Worm (Caenorhabditis elegans) whole organism, young adult: ENCODE measurements around the gene srx-63.

Experiments used
- B0261.1 ChIP-seq: sonication (generic microtip); optimal IDR thresholded peaks from 2 replicates; lab custom pipeline; 2016; ENCODE audit warnings: mild to moderate bottlenecking, missing genetic modification characterization, moderate library complexity, missing compliant biosample characterization
- B0336.3 ChIP-seq: fragments of 200-800 bp; sonication (Bioruptor generic); IDR thresholded peaks from 2 replicates; pipeline ENCODE4 v1.3.6; 2022; ENCODE audit warnings: missing genetic modification characterization, missing compliant biosample characterization
- F10E7.11 ChIP-seq: sonication (generic microtip); optimal IDR thresholded peaks from 2 replicates; lab custom pipeline; 2017; ENCODE audit warnings: mild to moderate bottlenecking, missing genetic modification characterization, moderate library complexity, missing compliant biosample characterization
- F23B12.7 ChIP-seq: sonication (generic microtip); optimal IDR thresholded peaks from 2 replicates; lab custom pipeline; 2017; ENCODE audit warnings: missing genetic modification characterization, mild to moderate bottlenecking, missing compliant biosample characterization, antibody characterized with exemption, moderate library complexity; ENCODE audit not compliant: insufficient read depth
- F33H1.4 ChIP-seq: fragments of 200-800 bp; sonication (Bioruptor generic); IDR thresholded peaks from 2 replicates; pipeline ENCODE4 v1.3.6; 2022; ENCODE audit warnings: missing genetic modification reagents, missing genetic modification characterization, missing compliant biosample characterization
- F39B2.1 ChIP-seq: fragments of 200-800 bp; sonication (Bioruptor generic); IDR thresholded peaks from 2 replicates; pipeline ENCODE4 v1.3.6; 2022; ENCODE audit warnings: missing genetic modification reagents, missing genetic modification characterization, missing compliant biosample characterization
- Y56A3A.18 ChIP-seq: fragments of 200-800 bp; sonication (Bioruptor generic); IDR thresholded peaks from 2 replicates; pipeline ENCODE4 v1.3.6; 2022; ENCODE audit warnings: missing genetic modification reagents, missing genetic modification characterization, missing compliant biosample characterization
- Y67H2A.10 ChIP-seq: fragments of 200-800 bp; sonication (Bioruptor generic); conservative IDR thresholded peaks from 2 replicates; pipeline ENCODE4 v1.3.6; 2022; ENCODE audit warnings: missing genetic modification reagents, missing genetic modification characterization, missing compliant biosample characterization
- Y79H2A.3 ChIP-seq: fragments of 200-800 bp; sonication (Bioruptor generic); conservative IDR thresholded peaks from 2 replicates; pipeline ENCODE4 v1.3.6; 2022; ENCODE audit warnings: missing genetic modification reagents, missing genetic modification characterization, missing compliant biosample characterization
- Y95B8A.8 ChIP-seq: fragments of 200-800 bp; sonication (Bioruptor generic); IDR thresholded peaks from 2 replicates; pipeline ENCODE4 v1.3.6; 2022; ENCODE audit warnings: missing genetic modification reagents, missing genetic modification characterization, missing compliant biosample characterization
- ama-1 ChIP-seq, 3 experiments: fragments of 150-350 bp in 1 of 3; sonication (generic microtip) in 2 of 3; optimal IDR thresholded peaks; 2 replicates each; lab custom pipeline; 2014 to 2018; ENCODE audit warnings: missing biosample characterization in 2 of 3, missing genetic modification characterization in 2 of 3, missing genetic modification reagents in 2 of 3
- aptf-2 ChIP-seq: fragments of 200-800 bp; sonication (Bioruptor generic); conservative IDR thresholded peaks from 2 replicates; pipeline ENCODE4 v1.3.6; 2022; ENCODE audit warnings: missing genetic modification reagents, missing genetic modification characterization, missing compliant biosample characterization
- aptf-3 ChIP-seq: fragments of 200-800 bp; sonication (Bioruptor generic); IDR thresholded peaks from 2 replicates; pipeline ENCODE4 v1.3.6; 2022; ENCODE audit warnings: missing genetic modification characterization, missing compliant biosample characterization
- attf-3 ChIP-seq: fragments of 200-800 bp; sonication (Bioruptor generic); conservative IDR thresholded peaks from 2 replicates; pipeline ENCODE4 v1.3.6; 2022; ENCODE audit warnings: missing genetic modification reagents, missing genetic modification characterization, missing compliant biosample characterization
- cebp-2 ChIP-seq: fragments of 200-800 bp; sonication (Bioruptor generic); IDR thresholded peaks from 2 replicates; pipeline ENCODE4 v1.3.6; 2022; ENCODE audit warnings: missing genetic modification characterization, missing compliant biosample characterization
- ceh-27 ChIP-seq: fragments of 200-800 bp; sonication (Bioruptor generic); optimal IDR thresholded peaks from 2 replicates; lab custom pipeline; 2018; ENCODE audit warnings: mild to moderate bottlenecking, missing genetic modification characterization, moderate library complexity, missing compliant biosample characterization
- ceh-91 ChIP-seq: fragments of 200-800 bp; sonication (Bioruptor generic); IDR thresholded peaks from 2 replicates; pipeline ENCODE4 v1.3.6; 2022; ENCODE audit warnings: missing genetic modification reagents, missing genetic modification characterization, missing compliant biosample characterization
- egl-18 ChIP-seq: fragments of 200-800 bp; sonication (Bioruptor generic); IDR thresholded peaks from 2 replicates; pipeline ENCODE4 v1.3.6; 2022; ENCODE audit warnings: missing genetic modification reagents, missing genetic modification characterization, missing compliant biosample characterization
- fkh-3 ChIP-seq: sonication (generic microtip); optimal IDR thresholded peaks from 2 replicates; lab custom pipeline; 2016; ENCODE audit warnings: mild to moderate bottlenecking, missing genetic modification characterization, missing compliant biosample characterization
- gei-17 ChIP-seq: fragments of 200-800 bp; sonication (Bioruptor generic); optimal IDR thresholded peaks from 2 replicates; lab custom pipeline; 2018; ENCODE audit warnings: mild to moderate bottlenecking, missing genetic modification characterization, missing compliant biosample characterization
- hlh-12 ChIP-seq: sonication (generic microtip); optimal IDR thresholded peaks from 2 replicates; lab custom pipeline; 2016; ENCODE audit warnings: missing genetic modification characterization, missing compliant biosample characterization
- hmg-1.2 ChIP-seq: fragments of 200-800 bp; sonication (Bioruptor generic); IDR thresholded peaks from 2 replicates; pipeline ENCODE4 v1.3.6; 2022; ENCODE audit warnings: missing genetic modification reagents, missing genetic modification characterization, missing compliant biosample characterization
- hmg-20 ChIP-seq: fragments of 200-800 bp; sonication (Bioruptor generic); IDR thresholded peaks from 2 replicates; pipeline ENCODE4 v1.3.6; 2022; ENCODE audit warnings: missing genetic modification reagents, missing genetic modification characterization, missing compliant biosample characterization
- let-526 ChIP-seq: fragments of 200-800 bp; sonication (Bioruptor generic); IDR thresholded peaks from 2 replicates; pipeline ENCODE4 v1.3.6; 2022; ENCODE audit warnings: missing genetic modification reagents, missing genetic modification characterization, missing compliant biosample characterization
- let-607 ChIP-seq, 2 experiments: fragments of 200-800 bp in 1 of 2; sonication (Bioruptor generic) in 1 of 2; sonication (generic microtip) in 1 of 2; optimal IDR thresholded peaks; 2 replicates each; lab custom pipeline; 2016 to 2018; ENCODE audit warnings: mild to moderate bottlenecking in 2 of 2, missing compliant biosample characterization in 2 of 2, missing genetic modification characterization in 2 of 2, moderate library complexity in 2 of 2, missing genotype in 1 of 2
- lin-54 ChIP-seq: fragments of 200-800 bp; sonication (Bioruptor generic); optimal IDR thresholded peaks from 2 replicates; lab custom pipeline; 2018; ENCODE audit warnings: mild to moderate bottlenecking, missing genetic modification characterization, missing compliant biosample characterization
- madf-8 ChIP-seq: fragments of 200-800 bp; sonication (Bioruptor generic); conservative IDR thresholded peaks from 2 replicates; pipeline ENCODE4 v1.3.6; 2022; ENCODE audit warnings: missing genetic modification reagents, missing genetic modification characterization, missing compliant biosample characterization
- mxl-1 ChIP-seq: sonication (generic microtip); optimal IDR thresholded peaks from 2 replicates; lab custom pipeline; 2016; ENCODE audit warnings: missing genetic modification characterization, missing compliant biosample characterization
- rec-8 ChIP-seq, 2 experiments: sonication (generic microtip); optimal IDR thresholded peaks; 2 replicates each; lab custom pipeline; 2016; ENCODE audit warnings: mild to moderate bottlenecking in 2 of 2, missing genetic modification characterization in 2 of 2, missing genetic modification reagents in 2 of 2, missing genotype in 2 of 2, missing biosample characterization in 1 of 2, missing compliant biosample characterization in 1 of 2, moderate library complexity in 1 of 2
- rpc-1 ChIP-seq, 2 experiments: fragments of 150-350 bp in 1 of 2; sonication (generic microtip) in 1 of 2; optimal IDR thresholded peaks; 2 replicates each; lab custom pipeline; 2014 to 2018; ENCODE audit warnings: missing biosample characterization in 1 of 2, missing genetic modification characterization in 1 of 2, missing genetic modification reagents in 1 of 2, missing genotype in 1 of 2
- sea-2 ChIP-seq: fragments of 200-800 bp; sonication (Bioruptor generic); IDR thresholded peaks from 2 replicates; pipeline ENCODE4 v1.3.6; 2022; ENCODE audit warnings: missing genetic modification characterization, missing compliant biosample characterization
- snpc-1.3 ChIP-seq: sonication (generic microtip); optimal IDR thresholded peaks from 2 replicates; lab custom pipeline; 2017; ENCODE audit warnings: missing genetic modification characterization, mild to moderate bottlenecking, missing compliant biosample characterization, antibody characterized with exemption, moderate library complexity, missing genotype, missing genetic modification reagents; ENCODE audit not compliant: insufficient read depth
- snpc-3.4 ChIP-seq: sonication (generic microtip); optimal IDR thresholded peaks from 2 replicates; lab custom pipeline; 2017; ENCODE audit warnings: missing genetic modification characterization, mild to moderate bottlenecking, missing compliant biosample characterization, antibody characterized with exemption, moderate library complexity, missing genotype, missing genetic modification reagents
- tlf-1 ChIP-seq: fragments of 200-800 bp; sonication (Bioruptor generic); optimal IDR thresholded peaks from 2 replicates; lab custom pipeline; 2018; ENCODE audit warnings: mild to moderate bottlenecking, missing genetic modification characterization, missing compliant biosample characterization
- unc-130 ChIP-seq: sonication (generic microtip); optimal IDR thresholded peaks from 2 replicates; lab custom pipeline; 2016; ENCODE audit warnings: missing genetic modification reagents, missing genetic modification characterization, missing compliant biosample characterization
- ztf-18 ChIP-seq: sonication (generic microtip); optimal IDR thresholded peaks from 2 replicates; lab custom pipeline; 2016; ENCODE audit warnings: missing genotype, mild to moderate bottlenecking, missing genetic modification characterization, missing compliant biosample characterization
- ztf-6 ChIP-seq: fragments of 200-800 bp; sonication (Bioruptor generic); IDR thresholded peaks from 2 replicates; pipeline ENCODE4 v1.3.6; 2022; ENCODE audit warnings: missing genetic modification reagents, missing genetic modification characterization, missing compliant biosample characterization

srx-63 gene

DNA sequence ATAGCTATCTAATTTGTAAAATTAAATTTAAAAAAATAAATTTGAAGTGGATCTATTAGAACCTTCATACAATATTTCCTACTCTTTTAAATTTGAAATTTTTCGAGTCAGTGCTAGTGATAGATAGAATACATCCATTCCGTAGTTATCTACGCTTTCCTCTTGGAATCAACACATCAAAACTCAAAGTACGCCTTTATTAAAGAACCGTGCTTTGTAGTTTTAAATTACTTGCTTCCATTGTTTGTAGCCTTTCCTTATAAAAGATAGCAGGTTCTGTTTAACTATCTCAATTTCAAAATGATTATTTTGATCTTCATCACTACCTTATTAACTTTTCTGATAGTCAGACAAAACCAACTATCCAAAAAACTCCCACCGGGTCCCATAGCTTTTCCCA lies 13.6 kb downstream of the srx-63 start, which contains the start of gene cyp-35B3:
TSS of gene cyp-35B3 (plus strand) at position 301 of the 400 bp plus-strand sequence.
- TF ChIP-seq let-526 (no peak), Y95B8A.8 (GFP tag; lab: Robert Waterston, UW) (no peak), ztf-6 (GFP tag; lab: Robert Waterston, UW) (no peak), tlf-1 (GFP tag; lab: Kevin White, UChicago) (no peak), F10E7.11 (tag; lab: Kevin White, UChicago) (no peak), egl-18 (GFP tag; lab: Robert Waterston, UW) (no peak), aptf-3 (no peak), F39B2.1 (GFP tag; lab: Robert Waterston, UW) (no peak), F23B12.7 (tag; lab: Kevin White, UChicago) (no peak), Y67H2A.10 (no peak), ceh-27 (no peak), B0336.3 (GFP tag; lab: Robert Waterston, UW) (no peak), F33H1.4 (no peak), unc-130 (GFP tag; lab: Kevin White, UChicago) (no peak), aptf-2 (no peak)
- TF ChIP-seq, all 124 proteins: peak for 0

ce11 chrV:3949723-3950122 lies 18.3 kb downstream of the srx-63 start, which contains the start of gene dach-1:
Gene dach-1, plus strand, starts transcription at chrV:3950023.
- TF ChIP-seq mxl-1 (no peak), hmg-1.2 (no peak), unc-130 (GFP tag; lab: Kevin White, UChicago) (no peak), attf-3 (GFP tag; lab: Robert Waterston, UW) (no peak), let-607 (tag; optimal IDR thresholded peaks at IDR 0.05; lab: Kevin White, UChicago) (no peak), gei-17 (GFP tag; lab: Kevin White, UChicago) (no peak), lin-54 (no peak), hlh-12 (no peak), ztf-6 (GFP tag; lab: Robert Waterston, UW) (no peak), Y56A3A.18 (GFP tag; lab: Robert Waterston, UW) (no peak), B0261.1 (no peak), ama-1 (optimal IDR thresholded peaks at IDR 0.05; lab: Kevin White, UChicago) (no peak), ama-1 (GFP tag; optimal IDR thresholded peaks at IDR 0.05; lab: Kevin White, UChicago) (no peak)
- TF ChIP-seq, all 124 proteins: peak for 0

DNA sequence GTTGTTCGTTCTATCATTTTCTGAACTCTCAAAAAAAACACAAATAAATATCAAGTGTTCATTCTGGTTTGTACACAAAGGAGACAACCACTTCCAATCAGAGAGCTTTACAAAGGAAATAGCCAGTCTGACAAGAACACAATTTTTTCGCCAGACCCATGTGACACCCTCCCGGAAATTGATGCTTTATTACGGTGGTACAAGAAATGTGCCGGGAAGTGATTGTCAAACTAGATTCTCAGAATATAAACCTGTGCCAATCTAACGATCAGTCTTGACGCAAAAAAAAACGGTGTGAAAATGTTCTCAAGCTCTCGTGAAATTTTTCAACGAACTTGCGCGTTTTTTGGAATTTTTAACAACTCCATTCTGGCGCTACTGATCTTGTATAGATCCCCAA lies 22.3 kb downstream of the srx-63 start, which contains the start of gene str-247:
TSS of gene str-247 (plus strand) at position 301 of the 400 bp plus-strand sequence.
- TF ChIP-seq snpc-1.3 (tag; lab: Kevin White, UChicago) (no peak), F23B12.7 (tag; lab: Kevin White, UChicago) (no peak), fkh-3 (tag; lab: Kevin White, UChicago) (no peak), madf-8 (GFP tag; lab: Robert Waterston, UW) (no peak), ceh-91 (GFP tag; lab: Robert Waterston, UW) (no peak), sea-2 (GFP tag; lab: Robert Waterston, UW) (no peak), Y79H2A.3 (GFP tag; lab: Robert Waterston, UW) (no peak), cebp-2 (GFP tag; lab: Robert Waterston, UW) (no peak), rec-8 (tag; optimal IDR thresholded peaks at IDR 0.05; lab: Kevin White, UChicago) (no peak), ztf-18 (tag; lab: Kevin White, UChicago) (no peak), unc-130 (GFP tag; lab: Kevin White, UChicago) (no peak), egl-18 (GFP tag; lab: Robert Waterston, UW) (no peak), snpc-3.4 (no peak), rpc-1 (optimal IDR thresholded peaks at IDR 0.05; lab: Kevin White, UChicago) (no peak), rpc-1 (tag; optimal IDR thresholded peaks at IDR 0.05; lab: Kevin White, UChicago) (no peak), hmg-20 (GFP tag; lab: Robert Waterston, UW) (no peak)
